Worm (Caenorhabditis elegans): ENCODE measurements around the gene csa-1.

DNA sequence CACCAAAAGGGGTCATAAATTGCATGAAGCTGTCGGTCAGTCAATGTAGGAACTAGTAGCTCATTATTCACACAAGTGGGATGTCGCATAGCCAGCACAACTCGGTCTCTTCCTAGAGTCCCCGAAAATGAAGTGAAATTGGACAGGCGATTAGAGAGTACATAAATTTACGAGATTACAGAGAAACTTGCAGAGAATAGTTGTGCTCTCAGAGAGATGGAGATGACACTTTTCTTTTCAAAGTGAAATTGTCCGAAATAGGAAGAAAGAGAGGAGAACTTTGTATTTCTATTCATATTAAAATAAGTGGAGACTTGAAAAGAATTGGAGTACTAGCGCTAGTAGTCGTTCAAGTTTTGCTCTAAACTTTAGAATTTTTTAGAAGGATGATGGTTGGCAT lies 14.0 kb downstream of the csa-1 start:
- TF ChIP-seq ceh-36 (tag; optimal IDR thresholded peaks at IDR 0.05) (no peak), tbx-11 (GFP tag; IDR thresholded peaks at IDR 0.05) (no peak), flt-1 (GFP tag; IDR thresholded peaks at IDR 0.05) (no peak), tbx-37 (GFP tag; conservative IDR thresholded peaks at IDR 0.05) (no peak), aly-1 (tag; optimal IDR thresholded peaks at IDR 0.05) (no peak), ama-1 (optimal IDR thresholded peaks at IDR 0.05) (no peak), B0310.2 (tag; optimal IDR thresholded peaks at IDR 0.05) (no peak), ets-7 (tag; optimal IDR thresholded peaks at IDR 0.05) (no peak)

All from whole organism, early embryonic.